Worm (Caenorhabditis elegans) whole organism, L3 larva: ENCODE measurements around the gene K09D9.1.

Source experiments
- aly-2 ChIP-seq: fragments of 150-350 bp; optimal IDR thresholded peaks from 2 replicates; lab custom pipeline; 2014; ENCODE audit warnings: missing biosample characterization, missing genetic modification characterization
- ama-1 ChIP-seq: fragments of 150-350 bp; optimal IDR thresholded peaks from 2 replicates; lab custom pipeline; 2018
- ceh-82 ChIP-seq: fragments of 150-350 bp; optimal IDR thresholded peaks from 2 replicates; lab custom pipeline; 2014; ENCODE audit warnings: missing biosample characterization, missing genetic modification characterization
- daf-12 ChIP-seq: fragments of 150-350 bp; optimal IDR thresholded peaks from 2 replicates; lab custom pipeline; 2014; ENCODE audit warnings: missing biosample characterization, missing genetic modification reagents, missing genetic modification characterization
- egl-27 ChIP-seq: sonication (generic microtip); optimal IDR thresholded peaks from 4 replicates; lab custom pipeline; 2017; ENCODE audit warnings: missing biosample characterization, missing genetic modification reagents, missing genetic modification characterization
- egl-5 ChIP-seq: fragments of 150-350 bp; optimal IDR thresholded peaks from 2 replicates; lab custom pipeline; 2017; ENCODE audit warnings: missing biosample characterization, missing genetic modification reagents, missing genetic modification characterization, inconsistent platforms
- elt-2 ChIP-seq: sonication (generic microtip); optimal IDR thresholded peaks from 2 replicates; lab custom pipeline; 2016; ENCODE audit warnings: missing genetic modification reagents, mild to moderate bottlenecking, missing genetic modification characterization, missing compliant biosample characterization
- elt-3 ChIP-seq, 3 experiments: fragments of 150-350 bp in 1 of 3; sonication (generic microtip) in 2 of 3; optimal IDR thresholded peaks; 2 replicates in 2 of 3; 4 replicates in 1 of 3; lab custom pipeline; 2014 to 2017; ENCODE audit warnings: missing biosample characterization in 3 of 3, missing genetic modification characterization in 3 of 3
- eor-1 ChIP-seq, 2 experiments: fragments of 150-350 bp; optimal IDR thresholded peaks; 2 replicates each; lab custom pipeline; 2014 to 2018; ENCODE audit warnings: missing biosample characterization in 2 of 2, missing genetic modification characterization in 2 of 2
- fos-1 ChIP-seq: fragments of 150-350 bp; optimal IDR thresholded peaks from 2 replicates; lab custom pipeline; 2014; ENCODE audit warnings: missing biosample characterization, missing genetic modification characterization
- hmg-11 ChIP-seq: sonication (generic microtip); optimal IDR thresholded peaks from 2 replicates; lab custom pipeline; 2016; ENCODE audit warnings: missing genetic modification characterization, missing compliant biosample characterization
- lin-39 ChIP-seq: fragments of 150-350 bp; optimal IDR thresholded peaks from 2 replicates; lab custom pipeline; 2018; ENCODE audit warnings: missing biosample characterization, missing genetic modification reagents, missing genetic modification characterization
- lsy-12 ChIP-seq: sonication (generic microtip); optimal IDR thresholded peaks from 2 replicates; lab custom pipeline; 2016; ENCODE audit warnings: mild to moderate bottlenecking, missing genetic modification characterization, missing compliant biosample characterization
- mdl-1 ChIP-seq: fragments of 150-350 bp; optimal IDR thresholded peaks from 2 replicates; lab custom pipeline; 2014; ENCODE audit warnings: missing biosample characterization, missing genetic modification characterization
- nfya-1 ChIP-seq: sonication (generic microtip); optimal IDR thresholded peaks from 2 replicates; lab custom pipeline; 2017; ENCODE audit warnings: missing genetic modification characterization, mild to moderate bottlenecking, missing compliant biosample characterization, antibody characterized with exemption, moderate library complexity; ENCODE audit not compliant: insufficient read depth
- nhr-11 ChIP-seq: fragments of 150-350 bp; optimal IDR thresholded peaks from 2 replicates; lab custom pipeline; 2014; ENCODE audit warnings: missing biosample characterization, missing genetic modification characterization
- nhr-12 ChIP-seq: fragments of 150-350 bp; optimal IDR thresholded peaks from 2 replicates; lab custom pipeline; 2014; ENCODE audit warnings: missing biosample characterization, missing genetic modification characterization
- nhr-23 ChIP-seq: fragments of 150-350 bp; optimal IDR thresholded peaks from 2 replicates; lab custom pipeline; 2014; ENCODE audit warnings: missing biosample characterization, missing genetic modification reagents, missing genetic modification characterization
- nhr-43 ChIP-seq: sonication (generic microtip); optimal IDR thresholded peaks from 2 replicates; lab custom pipeline; 2016; ENCODE audit warnings: mild to moderate bottlenecking, missing genetic modification characterization, missing compliant biosample characterization; ENCODE audit not compliant: poor library complexity, severe bottlenecking
- pha-4 ChIP-seq: fragments of 150-350 bp; optimal IDR thresholded peaks from 2 replicates; lab custom pipeline; 2014; ENCODE audit warnings: missing biosample characterization, missing genetic modification reagents, missing genetic modification characterization
- sea-2 ChIP-seq: fragments of 150-350 bp; sonication (generic microtip); optimal IDR thresholded peaks from 4 replicates; lab custom pipeline; 2014; ENCODE audit warnings: missing biosample characterization, missing genetic modification reagents, missing genetic modification characterization
- skn-1 ChIP-seq: fragments of 150-350 bp; optimal IDR thresholded peaks from 2 replicates; lab custom pipeline; 2014; ENCODE audit warnings: missing biosample characterization, missing genetic modification characterization
- snpc-4 ChIP-seq: fragments of 150-350 bp; optimal IDR thresholded peaks from 2 replicates; lab custom pipeline; 2014; ENCODE audit warnings: missing biosample characterization, missing genetic modification characterization
- tbx-2 ChIP-seq: sonication (generic microtip); optimal IDR thresholded peaks from 2 replicates; lab custom pipeline; 2016; ENCODE audit warnings: mild to moderate bottlenecking, missing genetic modification characterization, missing compliant biosample characterization
- unc-39 ChIP-seq: sonication (generic microtip); optimal IDR thresholded peaks from 4 replicates; lab custom pipeline; 2017; ENCODE audit warnings: missing biosample characterization, missing genetic modification characterization
- unc-62 ChIP-seq: fragments of 150-350 bp; sonication (generic microtip); optimal IDR thresholded peaks from 4 replicates; lab custom pipeline; 2014; ENCODE audit warnings: missing biosample characterization, missing genetic modification reagents, missing genetic modification characterization
- zag-1 ChIP-seq: fragments of 150-350 bp; optimal IDR thresholded peaks from 2 replicates; lab custom pipeline; 2014; ENCODE audit warnings: missing biosample characterization, missing genetic modification characterization
- ztf-11 ChIP-seq: fragments of 150-350 bp; optimal IDR thresholded peaks from 2 replicates; lab custom pipeline; 2014; ENCODE audit warnings: missing biosample characterization, missing genetic modification characterization
- ztf-4 ChIP-seq: fragments of 150-350 bp; optimal IDR thresholded peaks from 2 replicates; lab custom pipeline; 2014; ENCODE audit warnings: missing biosample characterization, missing genetic modification characterization

The K09D9.1 gene

ce11 chrV:4018591-4018990 lies 6.3 kb upstream of the K09D9.1 start:
- TF ChIP-seq lsy-12 (tag; lab: Kevin White, UChicago) (no peak), nhr-23 (no peak)

- no peak for TF ChIP-seq tbx-2
- no peak for TF ChIP-seq unc-62 (GFP tag; lab: Kevin White, UChicago)
- no peak for TF ChIP-seq sea-2 (GFP tag; lab: Kevin White, UChicago)
- TF ChIP-seq aly-2 (tag; lab: Kevin White, UChicago) = no peak
- no peak for TF ChIP-seq egl-5 (tag; lab: Kevin White, UChicago)
- no peak for TF ChIP-seq nhr-11
- TF ChIP-seq ztf-4 = no peak
- no peak for TF ChIP-seq snpc-4 (tag; lab: Kevin White, UChicago)
- TF ChIP-seq ama-1 (lab: Kevin White, UChicago) = no peak
- TF ChIP-seq unc-39 (tag; lab: Kevin White, UChicago) = no peak
Measured at ce11 chrV:4019188-4019587, 5.7 kb upstream of the K09D9.1 start, which contains the start of gene K09D9.3. Gene K09D9.3, plus strand, starts transcription at chrV:4019488.

DNA sequence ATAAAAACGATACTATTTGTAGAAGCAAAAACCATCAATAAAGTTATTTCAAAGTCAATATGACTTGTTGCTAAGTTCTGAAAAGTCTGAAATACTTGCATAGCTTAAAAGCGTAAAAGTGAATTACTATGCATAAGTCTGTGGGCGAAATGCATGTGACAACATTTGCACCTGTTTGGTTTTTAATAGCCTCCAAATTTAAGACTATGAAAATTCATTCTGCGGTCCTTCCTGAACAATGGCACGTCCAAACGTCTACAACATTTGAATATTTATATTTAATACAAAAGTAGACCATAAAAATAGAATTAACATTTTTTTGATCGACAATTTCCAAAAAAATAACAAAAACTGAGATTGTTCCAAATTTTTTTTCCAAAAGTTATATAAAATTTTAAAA lies 3.1 kb upstream of the K09D9.1 start, which contains the start of gene K09D9.14:
Gene K09D9.14 (minus strand): TSS at position 101 of the 400 bp plus-strand sequence.
- TF ChIP-seq fos-1 (tag; lab: Kevin White, UChicago) (no peak), zag-1 (no peak), nhr-12 (tag; lab: Kevin White, UChicago) (no peak)

DNA sequence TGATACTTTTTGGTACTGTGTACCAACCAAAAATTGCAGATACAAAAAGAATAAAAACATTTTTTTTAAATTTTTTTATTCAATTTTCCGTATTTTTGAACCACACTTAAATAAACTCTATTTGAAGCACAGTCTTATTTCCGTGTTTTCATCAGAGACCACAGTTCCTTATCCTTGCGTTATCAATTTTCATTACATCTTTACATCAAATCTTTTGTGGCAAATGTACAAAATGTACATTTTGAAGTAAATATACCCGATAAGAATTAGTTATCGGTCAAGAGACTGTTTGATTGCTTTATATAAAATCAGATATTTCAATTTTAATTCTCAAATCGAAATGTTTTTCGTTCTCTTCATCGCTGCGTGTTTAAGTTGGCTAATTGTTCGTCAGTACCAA lies 2.5 kb upstream of the K09D9.1 start, which contains the start of gene cyp-35A3:
Gene cyp-35A3 (plus strand): TSS at position 301 of the 400 bp plus-strand sequence.
- TF ChIP-seq nhr-12 (tag; lab: Kevin White, UChicago) (no peak), hmg-11 (no peak), zag-1 (no peak), nhr-23 (no peak), ztf-11 (no peak), daf-12 (no peak), lsy-12 (tag; lab: Kevin White, UChicago) (no peak), lin-39 (tag; lab: Kevin White, UChicago) (no peak)
- TF ChIP-seq, all 47 proteins: peak for 0

ce11 chrV:4029627-4030026 lies 4.8 kb downstream of the K09D9.1 start:
- TF ChIP-seq nfya-1 (tag; lab: Kevin White, UChicago) (peak; percentile 87), elt-2 (tag; lab: Kevin White, UChicago) (peak; percentile 30), pha-4 (no peak)

- TF ChIP-seq ceh-82 (tag; lab: Kevin White, UChicago) (no peak), nhr-43 (tag; lab: Kevin White, UChicago) (no peak), eor-1 (tag; optimal IDR thresholded peaks at IDR 0.05; lab: Kevin White, UChicago) (no peak), elt-2 (tag; lab: Kevin White, UChicago) (no peak), zag-1 (no peak), skn-1 (no peak), aly-2 (tag; lab: Kevin White, UChicago) (no peak)
Measured at ce11 chrV:4031319-4031718, 6.5 kb downstream of the K09D9.1 start, which contains the start of gene cyp-35A4. Gene cyp-35A4, plus strand, starts transcription at chrV:4031619.

DNA sequence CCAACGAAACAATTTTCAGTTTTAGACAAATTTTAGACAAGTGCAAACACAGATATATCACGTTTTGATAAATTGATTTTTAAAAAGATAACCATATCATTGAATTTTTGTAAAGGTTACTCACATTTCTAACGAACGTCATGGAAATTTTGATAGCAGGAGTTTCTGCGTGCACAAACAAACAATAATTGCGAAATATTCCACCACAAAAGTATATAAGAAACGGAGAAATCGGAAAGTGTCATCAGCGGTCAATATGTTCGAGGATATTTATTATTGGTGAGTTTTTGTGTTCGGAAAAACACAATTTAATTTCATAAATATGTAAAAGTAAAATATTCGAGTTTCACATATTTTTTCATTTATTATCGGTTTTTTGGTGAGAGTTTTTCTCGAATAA lies 9.5 kb downstream of the K09D9.1 start, which contains the start of gene C49G7.7:
Gene C49G7.7 (plus strand): TSS at position 174 of the 400 bp plus-strand sequence.
- TF ChIP-seq lsy-12 (tag; lab: Kevin White, UChicago) (no peak), nfya-1 (tag; lab: Kevin White, UChicago) (no peak), egl-27 (tag; lab: Kevin White, UChicago) (no peak)

DNA sequence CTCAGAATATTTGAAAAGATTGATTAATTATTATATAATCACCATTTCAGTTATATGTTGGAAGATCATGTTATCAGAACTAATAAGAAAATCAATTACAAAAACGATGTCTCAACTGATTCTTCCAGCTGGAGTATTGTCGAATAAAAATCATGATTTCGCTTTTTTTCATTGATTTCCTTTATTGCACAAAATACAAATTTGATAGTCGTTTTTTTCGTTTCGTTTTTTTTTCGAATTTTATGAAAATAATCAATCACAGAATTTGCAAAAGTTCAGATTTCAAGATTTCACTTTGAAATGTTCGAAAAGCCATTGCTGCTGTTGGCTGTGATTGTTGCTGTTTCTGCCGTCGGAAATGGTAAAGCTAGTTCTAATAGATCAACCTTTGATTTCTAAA lies 11.0 kb downstream of the K09D9.1 start, which contains the start of gene C49G7.13:
Gene C49G7.13 (plus strand): TSS at position 301 of the 400 bp plus-strand sequence.
- no peak for TF ChIP-seq nhr-11
- no peak for TF ChIP-seq mdl-1 (tag; lab: Kevin White, UChicago)
- no peak for TF ChIP-seq ceh-82 (tag; lab: Kevin White, UChicago)
- no peak for TF ChIP-seq skn-1
- no peak for TF ChIP-seq nhr-12 (tag; lab: Kevin White, UChicago)
- no peak for TF ChIP-seq lsy-12 (tag; lab: Kevin White, UChicago)
- no peak for TF ChIP-seq elt-3 (tag; optimal IDR thresholded peaks at IDR 0.05; lab: Kevin White, UChicago)
- no peak for TF ChIP-seq snpc-4 (tag; lab: Kevin White, UChicago)
- TF ChIP-seq ztf-11 = no peak
